Fruit fly (Drosophila melanogaster): ENCODE results near the gene CG31709.
A peak's percentile ranks its signal among the peaks of the same experiment; 100 is the strongest.

Gene CG31709

dm6 chr2L:9613922-9614321 lies 34.5 kb upstream of the CG31709 start (continued):
- TF ChIP-seq org-1 (GFP tag; optimal IDR thresholded peaks at IDR 0.05): no peak
- TF ChIP-seq HLH3B (GFP tag; IDR thresholded peaks at IDR 0.05): peak; percentile 17; the same call in 1 of the 2 replicates
- TF ChIP-seq CG10321 (GFP tag; IDR thresholded peaks at IDR 0.05): no peak
- TF ChIP-seq CG10979 (tag; optimal IDR thresholded peaks at IDR 0.05): peak; percentile 33
- TF ChIP-seq sima (GFP tag; optimal IDR thresholded peaks at IDR 0.05): no peak
- TF ChIP-seq zfh2 (GFP tag; optimal IDR thresholded peaks at IDR 0.05): no peak
- peak; percentile 49 for TF ChIP-seq NfI (GFP tag; optimal IDR thresholded peaks at IDR 0.05)
- no peak for TF ChIP-seq D (optimal IDR thresholded peaks at IDR 0.05)
- peak; percentile 16 for TF ChIP-seq D (GFP tag; optimal IDR thresholded peaks at IDR 0.05)
- TF ChIP-seq CG3407 (GFP tag; optimal IDR thresholded peaks at IDR 0.05): peak; percentile 2
- no peak for TF ChIP-seq CG30431 (GFP tag; optimal IDR thresholded peaks at IDR 0.05)
- no peak for TF ChIP-seq CG1792 (GFP tag; optimal IDR thresholded peaks at IDR 0.05)
- TF ChIP-seq row (GFP tag; IDR thresholded peaks at IDR 0.05): peak; percentile 61
- peak; percentile 75; the same call in 1 of the 3 replicates for TF ChIP-seq CG2199 (GFP tag; IDR thresholded peaks at IDR 0.05)
- peak; percentile 43; the same call in 1 of the 2 replicates for TF ChIP-seq stc (GFP tag; IDR thresholded peaks at IDR 0.05)
- TF ChIP-seq wor (GFP tag; IDR thresholded peaks at IDR 0.05): no peak
- no peak for TF ChIP-seq croc (GFP tag; conservative IDR thresholded peaks at IDR 0.05)
- TF ChIP-seq CG10274 (GFP tag; optimal IDR thresholded peaks at IDR 0.05): no peak
- TF ChIP-seq HmgD (GFP tag; optimal IDR thresholded peaks at IDR 0.05): no peak
- no peak for TF ChIP-seq eve (GFP tag; optimal IDR thresholded peaks at IDR 0.05)
- TF ChIP-seq ham (GFP tag; IDR thresholded peaks at IDR 0.05): no peak
- no peak for TF ChIP-seq Sox100B (GFP tag; optimal IDR thresholded peaks at IDR 0.05)
- TF ChIP-seq Atf3 (GFP tag; optimal IDR thresholded peaks at IDR 0.05): no peak
- no peak for TF ChIP-seq CG8290 (GFP tag; optimal IDR thresholded peaks at IDR 0.05)
- TF ChIP-seq CG8290 (tag; optimal IDR thresholded peaks at IDR 0.05): peak in 1 of 2 experiments; percentile 34
- TF ChIP-seq CG33213 (GFP tag; optimal IDR thresholded peaks at IDR 0.05): no peak
- TF ChIP-seq CG18262 (tag; optimal IDR thresholded peaks at IDR 0.05): peak; percentile 27
- peak; percentile 33 for TF ChIP-seq CG15011 (GFP tag; optimal IDR thresholded peaks at IDR 0.05)
- TF ChIP-seq bcd (GFP tag; optimal IDR thresholded peaks at IDR 0.05): peak; percentile 27
- peak; percentile 56 for TF ChIP-seq CG13894 (tag; optimal IDR thresholded peaks at IDR 0.05)
- TF ChIP-seq CG10654 (GFP tag; optimal IDR thresholded peaks at IDR 0.05): no peak
- TF ChIP-seq Lhr (GFP tag; optimal IDR thresholded peaks at IDR 0.05): no peak
- no peak for TF ChIP-seq CG31388 (GFP tag; optimal IDR thresholded peaks at IDR 0.05)
- TF ChIP-seq mirr (GFP tag; optimal IDR thresholded peaks at IDR 0.05): peak; percentile 40
- peak; percentile 39 for TF ChIP-seq Fer3 (tag; optimal IDR thresholded peaks at IDR 0.05)
- TF ChIP-seq CG2120 (GFP tag; optimal IDR thresholded peaks at IDR 0.05): peak; percentile 9
- no peak for TF ChIP-seq pfk (GFP tag; optimal IDR thresholded peaks at IDR 0.05)
- no peak for TF ChIP-seq CG18764 (GFP tag; optimal IDR thresholded peaks at IDR 0.05)
- TF ChIP-seq D19B (GFP tag; optimal IDR thresholded peaks at IDR 0.05): no peak
- TF ChIP-seq CG15696 (tag; optimal IDR thresholded peaks at IDR 0.05): peak; percentile 3
- no peak for TF ChIP-seq CG11560 (tag; IDR thresholded peaks at IDR 0.05)
- no peak for TF ChIP-seq CG1832 (GFP tag; optimal IDR thresholded peaks at IDR 0.05)
- TF ChIP-seq fu2 (GFP tag; optimal IDR thresholded peaks at IDR 0.05): no peak
- no peak for TF ChIP-seq Ets65A (GFP tag)
- no peak for TF ChIP-seq bowl (GFP tag; IDR thresholded peaks at IDR 0.05)
- no peak for TF ChIP-seq CG3726 (GFP tag; IDR thresholded peaks at IDR 0.05)
- no peak for TF ChIP-seq CG31365 (tag; optimal IDR thresholded peaks at IDR 0.05)
- no peak for TF ChIP-seq CG4282 (GFP tag; optimal IDR thresholded peaks at IDR 0.05)
- TF ChIP-seq Spps (tag; optimal IDR thresholded peaks at IDR 0.05): peak; percentile 41
- no peak for TF ChIP-seq CG9437 (GFP tag; optimal IDR thresholded peaks at IDR 0.05)
- TF ChIP-seq CG12391 (tag; optimal IDR thresholded peaks at IDR 0.05): no peak
- TF ChIP-seq crol (GFP tag; IDR thresholded peaks at IDR 0.05): peak; percentile 44
- TF ChIP-seq ATbp (GFP tag; optimal IDR thresholded peaks at IDR 0.05): no peak

Measured in whole organism, embryonic.